Worm (Caenorhabditis elegans): Measurements from ENCODE around the gene F09B12.7.

F09B12.7 gene

ce11 chrX:15075170-15075569, 19.7 kb downstream of the F09B12.7 start:
- no peak for TF ChIP-seq pha-4 (tag; optimal IDR thresholded peaks at IDR 0.05)
- TF ChIP-seq fkh-10 (GFP tag; optimal IDR thresholded peaks at IDR 0.05) = no peak
- no peak for TF ChIP-seq ceh-9 (tag; optimal IDR thresholded peaks at IDR 0.05)
- TF ChIP-seq lin-39 (tag; optimal IDR thresholded peaks at IDR 0.05) = no peak
- TF ChIP-seq lin-15B (tag; optimal IDR thresholded peaks at IDR 0.05) = no peak
- TF ChIP-seq fos-1 (tag; optimal IDR thresholded peaks at IDR 0.05) = no peak
- no peak for TF ChIP-seq mdl-1 (tag; optimal IDR thresholded peaks at IDR 0.05)
- no peak for TF ChIP-seq ztf-4 (tag; optimal IDR thresholded peaks at IDR 0.05)
- TF ChIP-seq egl-5 (tag; optimal IDR thresholded peaks at IDR 0.05) = no peak
- TF ChIP-seq R02D3.7 (tag; optimal IDR thresholded peaks at IDR 0.05) = no peak

ce11 chrX:15073479-15073878, 21.4 kb downstream of the F09B12.7 start:
- no peak for TF ChIP-seq nhr-25 (tag; optimal IDR thresholded peaks at IDR 0.05)
- no peak for TF ChIP-seq unc-62 (GFP tag; optimal IDR thresholded peaks at IDR 0.05)
- no peak for TF ChIP-seq nhr-237 (tag; optimal IDR thresholded peaks at IDR 0.05)
- TF ChIP-seq snpc-4 (tag; optimal IDR thresholded peaks at IDR 0.05) = peak; percentile 2

ce11 chrX:15072877-15073276, 22.0 kb downstream of the F09B12.7 start:
- no peak for TF ChIP-seq sea-2 (GFP tag; optimal IDR thresholded peaks at IDR 0.05)
- TF ChIP-seq ceh-28 (tag; optimal IDR thresholded peaks at IDR 0.05) = peak; percentile 69
- no peak for TF ChIP-seq elt-2 (tag; optimal IDR thresholded peaks at IDR 0.05)
- TF ChIP-seq nhr-23 (tag; optimal IDR thresholded peaks at IDR 0.05) = peak; percentile 65
- TF ChIP-seq nfya-1 (tag; optimal IDR thresholded peaks at IDR 0.05; ENCODE audit: insufficient read depth) = no peak
- no peak for TF ChIP-seq elt-1 (tag; optimal IDR thresholded peaks at IDR 0.05)
- no peak for TF ChIP-seq pha-4 (tag; optimal IDR thresholded peaks at IDR 0.05)
- TF ChIP-seq unc-62 (GFP tag; optimal IDR thresholded peaks at IDR 0.05) = no peak
- TF ChIP-seq nhr-25 (tag; optimal IDR thresholded peaks at IDR 0.05) = peak; percentile 60
- TF ChIP-seq ceh-16 (tag; optimal IDR thresholded peaks at IDR 0.05) = no peak
- TF ChIP-seq mml-1 (tag; optimal IDR thresholded peaks at IDR 0.05) = no peak
- TF ChIP-seq R02D3.7 (tag; optimal IDR thresholded peaks at IDR 0.05) = no peak
- TF ChIP-seq nhr-77 (tag; optimal IDR thresholded peaks at IDR 0.05) = no peak
- peak; percentile 52 for TF ChIP-seq nhr-43 (tag; optimal IDR thresholded peaks at IDR 0.05; ENCODE audit: poor library complexity, severe bottlenecking)
- TF ChIP-seq pqm-1 (tag; optimal IDR thresholded peaks at IDR 0.05) = no peak
- TF ChIP-seq ceh-9 (tag; optimal IDR thresholded peaks at IDR 0.05) = no peak

ce11 chrX:15070137-15070536, 24.7 kb downstream of the F09B12.7 start:
- TF ChIP-seq unc-62 (GFP tag; optimal IDR thresholded peaks at IDR 0.05) = no peak
- TF ChIP-seq pha-4 (tag; optimal IDR thresholded peaks at IDR 0.05) = no peak
- TF ChIP-seq fos-1 (tag; optimal IDR thresholded peaks at IDR 0.05) = no peak
- no peak for TF ChIP-seq elt-1 (tag; optimal IDR thresholded peaks at IDR 0.05)
- no peak for TF ChIP-seq lin-39 (tag; optimal IDR thresholded peaks at IDR 0.05)
- TF ChIP-seq jun-1 (tag; optimal IDR thresholded peaks at IDR 0.05) = no peak
- no peak for TF ChIP-seq nfya-1 (tag; optimal IDR thresholded peaks at IDR 0.05; ENCODE audit: insufficient read depth)
- TF ChIP-seq zag-1 (tag; optimal IDR thresholded peaks at IDR 0.05) = no peak
- no peak for TF ChIP-seq aly-2 (tag; optimal IDR thresholded peaks at IDR 0.05)
- no peak for TF ChIP-seq ztf-11 (tag; optimal IDR thresholded peaks at IDR 0.05)
- TF ChIP-seq ztf-4 (tag; optimal IDR thresholded peaks at IDR 0.05) = no peak
- TF ChIP-seq elt-3 (tag; optimal IDR thresholded peaks at IDR 0.05) = no peak
- no peak for TF ChIP-seq hmg-11 (tag; optimal IDR thresholded peaks at IDR 0.05)

ce11 chrX:15069242-15069641, 25.6 kb downstream of the F09B12.7 start, which contains the start of gene mam-6:
Gene mam-6, minus strand, starts transcription at chrX:15069342.
- TF ChIP-seq elt-2 (tag; optimal IDR thresholded peaks at IDR 0.05) (no peak), sea-2 (GFP tag; optimal IDR thresholded peaks at IDR 0.05) (no peak), tbx-2 (tag; optimal IDR thresholded peaks at IDR 0.05) (no peak), ceh-9 (tag; optimal IDR thresholded peaks at IDR 0.05) (no peak), nhr-237 (tag; optimal IDR thresholded peaks at IDR 0.05) (no peak), nfya-1 (tag; optimal IDR thresholded peaks at IDR 0.05; ENCODE audit: insufficient read depth) (no peak), snpc-4 (tag; optimal IDR thresholded peaks at IDR 0.05) (no peak), unc-62 (GFP tag; optimal IDR thresholded peaks at IDR 0.05) (no peak), ztf-11 (tag; optimal IDR thresholded peaks at IDR 0.05) (no peak), lin-15B (tag; optimal IDR thresholded peaks at IDR 0.05) (no peak)

Data from whole organism, L3 larva.